Worm (Caenorhabditis elegans) whole organism, L4 larva: ENCODE results near the gene npr-41.
A peak's percentile ranks its signal among the peaks of the same experiment; 100 is the strongest.

Experiments
- F26F4.8 ChIP-seq: fragments of 200-800 bp; sonication (Bioruptor generic); conservative IDR thresholded peaks from 2 replicates; pipeline ENCODE4 v1.3.6; 2022; ENCODE audit warnings: missing genetic modification characterization, missing compliant biosample characterization
- F49E8.2 ChIP-seq: sonication (generic microtip); optimal IDR thresholded peaks from 2 replicates; lab custom pipeline; 2016; ENCODE audit warnings: missing compliant biosample characterization, mild to moderate bottlenecking, missing genetic modification characterization, borderline replicate concordance
- Y48G9A.11 ChIP-seq: fragments of 200-800 bp; sonication (Bioruptor generic); IDR thresholded peaks from 2 replicates; pipeline ENCODE4 v1.3.6; 2022; ENCODE audit warnings: missing genetic modification reagents, missing genetic modification characterization, missing compliant biosample characterization
- Y5F2A.4 ChIP-seq: fragments of 200-800 bp; sonication (Bioruptor generic); optimal IDR thresholded peaks from 2 replicates; lab custom pipeline; 2018; ENCODE audit warnings: mild to moderate bottlenecking, missing genetic modification characterization, missing compliant biosample characterization
- aha-1 ChIP-seq: fragments of 150-350 bp; peaks from one replicate; lab custom pipeline; 2014; ENCODE audit warnings: missing biosample characterization, missing genetic modification characterization
- aly-2 ChIP-seq: sonication (generic microtip); optimal IDR thresholded peaks from 2 replicates; lab custom pipeline; 2018; ENCODE audit warnings: missing biosample characterization, missing genetic modification characterization
- arid-1 ChIP-seq: fragments of 200-800 bp; sonication (Bioruptor generic); conservative IDR thresholded peaks from 2 replicates; pipeline ENCODE4 v1.3.6; 2022; ENCODE audit warnings: missing genetic modification reagents, missing genetic modification characterization, missing compliant biosample characterization
- ceh-28 ChIP-seq: fragments of 150-350 bp; optimal IDR thresholded peaks from 2 replicates; lab custom pipeline; 2014; ENCODE audit warnings: missing biosample characterization, missing genetic modification reagents, missing genetic modification characterization
- ceh-32 ChIP-seq: sonication (generic microtip); optimal IDR thresholded peaks from 2 replicates; lab custom pipeline; 2016; ENCODE audit warnings: mild to moderate bottlenecking, missing genetic modification characterization, missing compliant biosample characterization; ENCODE audit not compliant: poor library complexity
- ceh-44 ChIP-seq: fragments of 200-800 bp; sonication (Bioruptor generic); IDR thresholded peaks from 2 replicates; pipeline ENCODE4 v1.3.6; 2022; ENCODE audit warnings: missing genetic modification reagents, missing genetic modification characterization, missing compliant biosample characterization
- ceh-62 ChIP-seq: sonication (generic microtip); optimal IDR thresholded peaks from 2 replicates; lab custom pipeline; 2017; ENCODE audit warnings: missing biosample characterization, missing genetic modification characterization
- daf-12 ChIP-seq: fragments of 150-350 bp; optimal IDR thresholded peaks from 2 replicates; lab custom pipeline; 2014; ENCODE audit warnings: missing biosample characterization, missing genetic modification reagents, missing genetic modification characterization
- daf-16 ChIP-seq, 3 experiments: sonication (generic microtip); optimal IDR thresholded peaks; 2 replicates each; lab custom pipeline; 2016 to 2017; ENCODE audit warnings: missing genetic modification characterization in 3 of 3, missing genetic modification reagents in 3 of 3, mild to moderate bottlenecking in 2 of 3, missing compliant biosample characterization in 2 of 3, missing biosample characterization in 1 of 3, moderate library complexity in 1 of 3
- dmd-6 ChIP-seq: fragments of 200-800 bp; sonication (Bioruptor generic); IDR thresholded peaks from 2 replicates; pipeline ENCODE4 v1.3.6; 2022; ENCODE audit warnings: missing genetic modification reagents, missing genetic modification characterization, missing compliant biosample characterization
- dmd-8 ChIP-seq: fragments of 200-800 bp; sonication (Bioruptor generic); IDR thresholded peaks from 2 replicates; pipeline ENCODE4 v1.3.6; 2022; ENCODE audit warnings: missing genetic modification characterization, missing compliant biosample characterization
- dve-1 ChIP-seq: sonication (generic microtip); optimal IDR thresholded peaks from 2 replicates; lab custom pipeline; 2017; ENCODE audit warnings: antibody characterized with exemption, mild to moderate bottlenecking, missing genetic modification characterization, missing compliant biosample characterization; ENCODE audit not compliant: insufficient read depth
- fos-1 ChIP-seq: fragments of 150-350 bp; optimal IDR thresholded peaks from 2 replicates; lab custom pipeline; 2014; ENCODE audit warnings: missing biosample characterization, missing genetic modification characterization
- gei-8 ChIP-seq: fragments of 200-800 bp; sonication (Bioruptor generic); optimal IDR thresholded peaks from 2 replicates; lab custom pipeline; 2018; ENCODE audit warnings: mild to moderate bottlenecking, missing genetic modification characterization, missing compliant biosample characterization
- hif-1 ChIP-seq, 2 experiments: sonication (generic microtip); optimal IDR thresholded peaks; 2 replicates each; lab custom pipeline; 2016 to 2017; ENCODE audit warnings: missing compliant biosample characterization in 2 of 2, missing genetic modification characterization in 2 of 2, missing genetic modification reagents in 2 of 2, missing genotype in 2 of 2, mild to moderate bottlenecking in 1 of 2
- hlh-11 ChIP-seq: fragments of 200-800 bp; sonication (Bioruptor generic); optimal IDR thresholded peaks from 2 replicates; lab custom pipeline; 2018; ENCODE audit warnings: mild to moderate bottlenecking, missing genetic modification characterization, missing compliant biosample characterization
- hlh-30 ChIP-seq: sonication (generic microtip); optimal IDR thresholded peaks from 2 replicates; lab custom pipeline; 2017; ENCODE audit warnings: antibody characterized with exemption, mild to moderate bottlenecking, missing genetic modification characterization, missing compliant biosample characterization; ENCODE audit not compliant: insufficient read depth
- hmg-1.1 ChIP-seq: fragments of 200-800 bp; sonication (Bioruptor generic); IDR thresholded peaks from 2 replicates; pipeline ENCODE4 v1.3.6; 2022; ENCODE audit warnings: missing genetic modification reagents, missing genetic modification characterization, missing compliant biosample characterization
- jun-1 ChIP-seq: fragments of 150-350 bp; optimal IDR thresholded peaks from 2 replicates; lab custom pipeline; 2014; ENCODE audit warnings: missing biosample characterization, missing genetic modification reagents, missing genetic modification characterization
- lin-1 ChIP-seq: fragments of 200-800 bp; sonication (Bioruptor generic); IDR thresholded peaks from 2 replicates; pipeline ENCODE4 v1.3.6; 2022; ENCODE audit warnings: missing genetic modification reagents, missing genetic modification characterization, missing compliant biosample characterization
- lin-13 ChIP-seq: fragments of 150-350 bp; optimal IDR thresholded peaks from 2 replicates; lab custom pipeline; 2014; ENCODE audit warnings: missing biosample characterization, missing genetic modification reagents, missing genetic modification characterization
- lin-29 ChIP-seq: fragments of 200-800 bp; sonication (Bioruptor generic); IDR thresholded peaks from 2 replicates; pipeline ENCODE4 v1.3.6; 2022; ENCODE audit warnings: missing genetic modification reagents, missing genetic modification characterization, missing compliant biosample characterization
- lin-39 ChIP-seq: fragments of 150-350 bp; optimal IDR thresholded peaks from 2 replicates; lab custom pipeline; 2014; ENCODE audit warnings: missing biosample characterization, missing genetic modification reagents, missing genetic modification characterization
- lsy-2 ChIP-seq, 2 experiments: fragments of 150-350 bp in 1 of 2; sonication (generic microtip) in 1 of 2; optimal IDR thresholded peaks; 2 replicates each; lab custom pipeline; 2014 to 2017; ENCODE audit warnings: missing biosample characterization in 2 of 2, missing genetic modification characterization in 2 of 2
- madf-5 ChIP-seq, 2 experiments: fragments of 200-800 bp; sonication (Bioruptor generic); IDR thresholded peaks; 2 replicates each; pipeline ENCODE4 v1.3.6; 2022; ENCODE audit warnings: missing compliant biosample characterization in 2 of 2, missing genetic modification characterization in 2 of 2
- madf-9 ChIP-seq: fragments of 200-800 bp; sonication (Bioruptor generic); conservative IDR thresholded peaks from 2 replicates; pipeline ENCODE4 v1.3.6; 2022; ENCODE audit warnings: missing genetic modification reagents, missing genetic modification characterization, missing compliant biosample characterization
- mxl-2 ChIP-seq: fragments of 200-800 bp; sonication (Bioruptor generic); conservative IDR thresholded peaks from 2 replicates; pipeline ENCODE4 v1.3.6; 2022; ENCODE audit warnings: missing genetic modification reagents, missing genetic modification characterization, missing compliant biosample characterization
- nhr-102 ChIP-seq: sonication (generic microtip); optimal IDR thresholded peaks from 2 replicates; lab custom pipeline; 2016; ENCODE audit warnings: mild to moderate bottlenecking, missing genetic modification characterization, moderate library complexity, missing compliant biosample characterization
- nhr-28 ChIP-seq: fragments of 150-350 bp; optimal IDR thresholded peaks from 2 replicates; lab custom pipeline; 2014; ENCODE audit warnings: missing biosample characterization, missing genetic modification characterization
- nhr-76 ChIP-seq: fragments of 150-350 bp; optimal IDR thresholded peaks from 2 replicates; lab custom pipeline; 2014; ENCODE audit warnings: missing biosample characterization, missing genetic modification characterization
- nhr-77 ChIP-seq: fragments of 150-350 bp; optimal IDR thresholded peaks from 2 replicates; lab custom pipeline; 2014; ENCODE audit warnings: missing biosample characterization, missing genetic modification characterization
- pha-4 ChIP-seq, 2 experiments: fragments of 150-350 bp in 1 of 2; fragments of 200-800 bp in 1 of 2; sonication (Bioruptor generic) in 1 of 2; IDR thresholded peaks in 1 of 2; optimal IDR thresholded peaks in 1 of 2; 2 replicates each; pipeline versions ENCODE4 v1.3.6 to Lab custom; 2014 to 2022; ENCODE audit warnings: missing genetic modification characterization in 2 of 2, missing genetic modification reagents in 2 of 2, missing biosample characterization in 1 of 2, missing compliant biosample characterization in 1 of 2
- rbr-2 ChIP-seq: sonication (generic microtip); optimal IDR thresholded peaks from 2 replicates; lab custom pipeline; 2016; ENCODE audit warnings: missing genotype, missing genetic modification characterization, missing compliant biosample characterization
- sdz-12 ChIP-seq: fragments of 200-800 bp; sonication (Bioruptor generic); optimal IDR thresholded peaks from 2 replicates; lab custom pipeline; 2018; ENCODE audit warnings: mild to moderate bottlenecking, missing genetic modification characterization, missing compliant biosample characterization
- set-16 ChIP-seq: fragments of 200-800 bp; sonication (Bioruptor generic); IDR thresholded peaks from 2 replicates; pipeline ENCODE4 v1.3.6; 2022; ENCODE audit warnings: missing genetic modification reagents, missing genetic modification characterization, missing compliant biosample characterization
- snpc-1.2 ChIP-seq: fragments of 200-800 bp; sonication (Bioruptor generic); IDR thresholded peaks from 2 replicates; pipeline ENCODE4 v1.3.6; 2022; ENCODE audit warnings: missing genetic modification reagents, missing genetic modification characterization, missing compliant biosample characterization
- snpc-4 ChIP-seq: fragments of 150-350 bp; optimal IDR thresholded peaks from 2 replicates; lab custom pipeline; 2014; ENCODE audit warnings: missing biosample characterization, missing genetic modification characterization
- spr-3 ChIP-seq: fragments of 200-800 bp; sonication (Bioruptor generic); optimal IDR thresholded peaks from 2 replicates; lab custom pipeline; 2018; ENCODE audit warnings: mild to moderate bottlenecking, missing genetic modification characterization, missing compliant biosample characterization
- unc-62 ChIP-seq, 3 experiments: fragments of 150-350 bp in 1 of 3; sonication (generic microtip); optimal IDR thresholded peaks in 2 of 3; peaks in 1 of 3; 1 replicate in 1 of 3; 2 replicates in 2 of 3; lab custom pipeline; 2014 to 2017; ENCODE audit warnings: missing biosample characterization in 3 of 3, missing genetic modification characterization in 3 of 3, missing genetic modification reagents in 3 of 3, missing genotype in 1 of 3
- zfp-2 ChIP-seq: sonication (generic microtip); optimal IDR thresholded peaks from 2 replicates; lab custom pipeline; 2016; ENCODE audit warnings: mild to moderate bottlenecking, missing genetic modification characterization, missing compliant biosample characterization
- zfp-3 ChIP-seq: fragments of 200-800 bp; sonication (Bioruptor generic); conservative IDR thresholded peaks from 2 replicates; pipeline ENCODE4 v1.3.6; 2022; ENCODE audit warnings: missing genetic modification reagents, missing genetic modification characterization, missing compliant biosample characterization
- zip-11 ChIP-seq: fragments of 200-800 bp; sonication (Bioruptor generic); IDR thresholded peaks from 2 replicates; pipeline ENCODE4 v1.3.6; 2022; ENCODE audit warnings: missing genetic modification characterization, missing compliant biosample characterization
- ztf-7 ChIP-seq: fragments of 150-350 bp; optimal IDR thresholded peaks from 2 replicates; lab custom pipeline; 2014; ENCODE audit warnings: missing biosample characterization, missing genetic modification characterization

Gene npr-41

ce11 chrII:11492843-11493242 lies 17.6 kb upstream of the npr-41 start, which contains the start of gene hacl-1 (continued):
- peak in 1 of 2 experiments; percentile 69 for TF ChIP-seq unc-62 (GFP tag; optimal IDR thresholded peaks at IDR 0.05 in 1 of 2; lab: Kevin White, UChicago)
- no peak for TF ChIP-seq unc-62 (tag; optimal IDR thresholded peaks at IDR 0.05; lab: Kevin White, UChicago)
- TF ChIP-seq dmd-6 (GFP tag; lab: Robert Waterston, UW) = peak; percentile 64
- peak; percentile 35 for TF ChIP-seq jun-1
- TF ChIP-seq mxl-2 (GFP tag; lab: Robert Waterston, UW) = no peak
- TF ChIP-seq aha-1 (tag; lab: Kevin White, UChicago) = peak; percentile 59
- TF ChIP-seq nhr-76 (tag; lab: Kevin White, UChicago) = no peak
- TF ChIP-seq lin-1 (GFP tag; lab: Robert Waterston, UW) = no peak
- no peak for TF ChIP-seq F26F4.8 (GFP tag; lab: Robert Waterston, UW)
- TF ChIP-seq sdz-12 = no peak
- TF ChIP-seq ceh-62 (tag; lab: Kevin White, UChicago) = no peak
- no peak for TF ChIP-seq hif-1 (tag; optimal IDR thresholded peaks at IDR 0.05; lab: Kevin White, UChicago)
- peak; percentile 46 for TF ChIP-seq nhr-28 (tag; lab: Kevin White, UChicago)
- TF ChIP-seq dmd-8 (GFP tag; lab: Robert Waterston, UW) = no peak
- no peak for TF ChIP-seq lin-29
- TF ChIP-seq aly-2 (tag; lab: Kevin White, UChicago) = no peak
- TF ChIP-seq zfp-2 (tag; lab: Kevin White, UChicago) = no peak
- no peak for TF ChIP-seq Y48G9A.11 (GFP tag; lab: Robert Waterston, UW)
- no peak for TF ChIP-seq lin-39 (tag; lab: Kevin White, UChicago)
- no peak for TF ChIP-seq spr-3
- TF ChIP-seq daf-16 (GFP tag; optimal IDR thresholded peaks at IDR 0.05; lab: Kevin White, UChicago) = no peak
- peak; percentile 19 for TF ChIP-seq daf-16 (tag; optimal IDR thresholded peaks at IDR 0.05; lab: Kevin White, UChicago)
- no peak for TF ChIP-seq fos-1 (tag; lab: Kevin White, UChicago)
- peak; percentile 57 for TF ChIP-seq hlh-11 (tag; lab: Kevin White, UChicago)
- no peak for TF ChIP-seq snpc-1.2 (GFP tag; lab: Robert Waterston, UW)
- TF ChIP-seq arid-1 = no peak
- 0 out of 2 replicates have a peak, but pooled peaks have one; percentile 7 for TF ChIP-seq hmg-1.1 (GFP tag; lab: Robert Waterston, UW)
- TF ChIP-seq snpc-4 (tag; lab: Kevin White, UChicago) = no peak
- no peak for TF ChIP-seq zfp-3 (GFP tag; lab: Robert Waterston, UW)
- TF ChIP-seq hlh-30 (tag; lab: Kevin White, UChicago) = peak; percentile 43
- TF ChIP-seq gei-8 (GFP tag; lab: Kevin White, UChicago) = no peak
- TF ChIP-seq daf-12 (tag; lab: Kevin White, UChicago) = no peak
- TF ChIP-seq madf-5 (GFP tag; IDR thresholded peaks at IDR 0.05; lab: Robert Waterston, UW) = no peak
- no peak for TF ChIP-seq Y5F2A.4 (GFP tag; lab: Kevin White, UChicago)
- TF ChIP-seq zip-11 (GFP tag; lab: Robert Waterston, UW) = no peak
- no peak for TF ChIP-seq ceh-28 (tag; lab: Kevin White, UChicago)
- peak in 1 of 2 experiments; percentile 56 for TF ChIP-seq lsy-2 (tag; optimal IDR thresholded peaks at IDR 0.05; lab: Kevin White, UChicago)
- no peak for TF ChIP-seq madf-9 (GFP tag; lab: Robert Waterston, UW)
- peak; percentile 28 for TF ChIP-seq nhr-102 (tag; lab: Kevin White, UChicago)
- no peak for TF ChIP-seq F49E8.2 (tag; lab: Kevin White, UChicago)
- no peak for TF ChIP-seq ceh-44 (GFP tag; lab: Robert Waterston, UW)
- TF ChIP-seq set-16 (GFP tag; lab: Robert Waterston, UW) = no peak
- no peak for TF ChIP-seq rbr-2 (tag; lab: Kevin White, UChicago)
- no peak for TF ChIP-seq ztf-7 (tag; lab: Kevin White, UChicago)
- no peak for TF ChIP-seq ceh-32 (tag; lab: Kevin White, UChicago)
- peak; percentile 71 for TF ChIP-seq dve-1 (tag; lab: Kevin White, UChicago)
- TF ChIP-seq pha-4 (GFP tag; IDR thresholded peaks at IDR 0.05; lab: Robert Waterston, UW) = no peak
- no peak for TF ChIP-seq pha-4 (tag; optimal IDR thresholded peaks at IDR 0.05; lab: Kevin White, UChicago)
- TF ChIP-seq lin-13 (GFP tag; lab: Kevin White, UChicago) = peak; percentile 15
- peak; percentile 9 for TF ChIP-seq nhr-77 (tag; lab: Kevin White, UChicago)
